Worm (Caenorhabditis elegans): ENCODE measurements around the gene bkip-1.

Gene bkip-1

ce11 chrII:14064051-14064450 lies 37.0 kb upstream of the bkip-1 start:
- TF ChIP-seq sma-3 (GFP tag; optimal IDR thresholded peaks at IDR 0.05) (no peak), dmd-4 (tag; optimal IDR thresholded peaks at IDR 0.05) (no peak), nhr-77 (tag; optimal IDR thresholded peaks at IDR 0.05) (no peak), ceh-16 (tag; optimal IDR thresholded peaks at IDR 0.05) (no peak)

- TF ChIP-seq dmd-4 (tag; optimal IDR thresholded peaks at IDR 0.05) (no peak), skn-1 (tag; optimal IDR thresholded peaks at IDR 0.05) (no peak), nhr-77 (tag; optimal IDR thresholded peaks at IDR 0.05) (no peak), ZK546.5 (tag; optimal IDR thresholded peaks at IDR 0.05) (no peak), unc-55 (GFP tag; optimal IDR thresholded peaks at IDR 0.05) (no peak), lin-13 (GFP tag; optimal IDR thresholded peaks at IDR 0.05) (no peak), elt-3 (tag; optimal IDR thresholded peaks at IDR 0.05) (no peak), fos-1 (tag; optimal IDR thresholded peaks at IDR 0.05) (no peak), nhr-23 (tag; optimal IDR thresholded peaks at IDR 0.05) (no peak), nhr-10 (tag; optimal IDR thresholded peaks at IDR 0.05) (no peak), R02D3.7 (tag; optimal IDR thresholded peaks at IDR 0.05) (no peak), ceh-82 (tag; optimal IDR thresholded peaks at IDR 0.05) (no peak), nhr-129 (tag; optimal IDR thresholded peaks at IDR 0.05) (no peak), ztf-11 (tag; optimal IDR thresholded peaks at IDR 0.05) (no peak), mdl-1 (tag; optimal IDR thresholded peaks at IDR 0.05) (no peak), nhr-11 (tag; optimal IDR thresholded peaks at IDR 0.05) (no peak)
Observed at ce11 chrII:14065486-14065885, 35.6 kb upstream of the bkip-1 start.

ce11 chrII:14068607-14069006 lies 32.5 kb upstream of the bkip-1 start, which contains the start of gene xrn-1:
xrn-1 (plus strand) TSS chrII:14068907.
- TF ChIP-seq F13H6.1 (tag; optimal IDR thresholded peaks at IDR 0.05): no peak
- no peak for TF ChIP-seq C34F6.9 (tag; optimal IDR thresholded peaks at IDR 0.05)
- no peak for TF ChIP-seq nhr-11 (tag; optimal IDR thresholded peaks at IDR 0.05)
- no peak for TF ChIP-seq gmeb-1 (tag; optimal IDR thresholded peaks at IDR 0.05)
- no peak for TF ChIP-seq peb-1 (tag; optimal IDR thresholded peaks at IDR 0.05)
- TF ChIP-seq mdl-1 (tag; optimal IDR thresholded peaks at IDR 0.05): no peak
- no peak for TF ChIP-seq nhr-77 (tag; optimal IDR thresholded peaks at IDR 0.05)
- TF ChIP-seq zag-1 (tag; optimal IDR thresholded peaks at IDR 0.05): no peak
- no peak for TF ChIP-seq mbf-1 (tag; optimal IDR thresholded peaks at IDR 0.05)
- no peak for TF ChIP-seq mab-5 (tag; optimal IDR thresholded peaks at IDR 0.05)

- no peak for TF ChIP-seq nhr-129 (tag; optimal IDR thresholded peaks at IDR 0.05)
- no peak for TF ChIP-seq nhr-237 (tag; optimal IDR thresholded peaks at IDR 0.05)
- TF ChIP-seq sem-4 (tag; optimal IDR thresholded peaks at IDR 0.05): no peak
- no peak for TF ChIP-seq sma-3 (GFP tag; optimal IDR thresholded peaks at IDR 0.05)
Observed at ce11 chrII:14074825-14075224, 26.2 kb upstream of the bkip-1 start.

ce11 chrII:14077823-14078222 lies 23.2 kb upstream of the bkip-1 start:
- no peak for TF ChIP-seq aly-2 (tag; optimal IDR thresholded peaks at IDR 0.05)
- no peak for TF ChIP-seq ztf-1 (GFP tag; conservative IDR thresholded peaks at IDR 0.05)
- TF ChIP-seq nhr-6 (tag; optimal IDR thresholded peaks at IDR 0.05): no peak
- TF ChIP-seq peb-1 (tag; optimal IDR thresholded peaks at IDR 0.05): no peak
- no peak for TF ChIP-seq unc-55 (GFP tag; optimal IDR thresholded peaks at IDR 0.05)
- no peak for TF ChIP-seq sem-4 (tag; optimal IDR thresholded peaks at IDR 0.05)
- TF ChIP-seq C34F6.9 (tag; optimal IDR thresholded peaks at IDR 0.05): no peak
- TF ChIP-seq snpc-4 (tag; optimal IDR thresholded peaks at IDR 0.05): no peak
- no peak for TF ChIP-seq nhr-23 (tag; optimal IDR thresholded peaks at IDR 0.05)
- no peak for TF ChIP-seq egl-27 (tag; optimal IDR thresholded peaks at IDR 0.05)
- TF ChIP-seq ceh-16 (tag; optimal IDR thresholded peaks at IDR 0.05): no peak
- TF ChIP-seq nhr-12 (tag; optimal IDR thresholded peaks at IDR 0.05): no peak
- no peak for TF ChIP-seq unc-39 (tag; optimal IDR thresholded peaks at IDR 0.05)

ce11 chrII:14086931-14087330 lies 14.1 kb upstream of the bkip-1 start:
- TF ChIP-seq sem-4 (tag; optimal IDR thresholded peaks at IDR 0.05) (no peak), mab-5 (tag; optimal IDR thresholded peaks at IDR 0.05) (no peak), nhr-11 (tag; optimal IDR thresholded peaks at IDR 0.05) (no peak), R02D3.7 (tag; optimal IDR thresholded peaks at IDR 0.05) (no peak), ZK546.5 (tag; optimal IDR thresholded peaks at IDR 0.05) (no peak), egl-27 (tag; optimal IDR thresholded peaks at IDR 0.05) (no peak), ama-1 (optimal IDR thresholded peaks at IDR 0.05) (no peak), lin-11 (tag; optimal IDR thresholded peaks at IDR 0.05) (no peak), skn-1 (tag; optimal IDR thresholded peaks at IDR 0.05) (no peak), nhr-77 (tag; optimal IDR thresholded peaks at IDR 0.05) (no peak), dmd-4 (tag; optimal IDR thresholded peaks at IDR 0.05) (no peak)

All from whole organism, L2 larva.